Worm (Caenorhabditis elegans) whole organism, mixed stage, embryonic: ENCODE results near the gene mtm-3.

ENCODE experiments used
- mep-1 ChIP-seq: fragments of 150-350 bp; optimal IDR thresholded peaks from 2 replicates; lab custom pipeline; 2017; ENCODE audit warnings: missing biosample characterization, missing genetic modification reagents, missing genetic modification characterization, inconsistent platforms
- pha-4 ChIP-seq: fragments of 150-350 bp; optimal IDR thresholded peaks from 2 replicates; lab custom pipeline; 2018; ENCODE audit warnings: missing biosample characterization, missing genetic modification reagents, missing genetic modification characterization
- unc-62 ChIP-seq: fragments of 150-350 bp; optimal IDR thresholded peaks from 2 replicates; lab custom pipeline; 2014; ENCODE audit warnings: missing biosample characterization, missing genetic modification reagents, missing genetic modification characterization

ce11 chrIII:3799213-3799612 is 1.1 kb downstream of the mtm-3 start:
- TF ChIP-seq mep-1 (no peak), pha-4 (no peak), unc-62 (no peak)
